Fruit fly (Drosophila melanogaster): ENCODE data around the gene vret.
A peak's percentile ranks its signal among the peaks of the same experiment; 100 is the strongest.

vret gene

DNA sequence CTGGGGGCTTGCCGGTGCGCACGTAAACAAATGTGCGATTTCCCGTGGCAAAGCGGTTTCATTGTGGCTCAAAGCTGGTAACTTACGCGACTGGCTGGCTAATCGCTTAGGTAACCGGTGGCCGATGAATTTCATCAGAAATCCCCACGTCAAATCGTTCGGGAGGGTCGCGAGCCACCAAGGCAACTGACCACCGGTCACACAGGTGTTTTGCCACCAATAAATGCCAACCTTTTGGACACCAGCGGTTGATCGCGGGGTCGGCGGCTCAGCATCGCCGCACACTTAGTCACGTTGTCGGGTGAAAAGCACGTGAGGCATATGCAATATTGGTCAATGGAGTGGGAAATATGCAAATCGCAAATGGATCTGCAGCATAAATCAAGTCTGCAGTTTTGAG, 31.1 kb upstream of the vret start (continued):
- TF ChIP-seq chn (GFP tag; optimal IDR thresholded peaks at IDR 0.05): no peak
- no peak for TF ChIP-seq hth (optimal IDR thresholded peaks at IDR 0.05)
- no peak for TF ChIP-seq CG6791 (GFP tag; IDR thresholded peaks at IDR 0.05; ENCODE audit: partially characterized antibody)
- TF ChIP-seq Sry-β (GFP tag; optimal IDR thresholded peaks at IDR 0.05): no peak
- TF ChIP-seq lbe (GFP tag; optimal IDR thresholded peaks at IDR 0.05): no peak
- TF ChIP-seq CG3163 (GFP tag; optimal IDR thresholded peaks at IDR 0.05): no peak
- peak; percentile 63; the same call in 1 of the 2 replicates for TF ChIP-seq vvl (GFP tag; IDR thresholded peaks at IDR 0.05)
- TF ChIP-seq CG30020 (tag; optimal IDR thresholded peaks at IDR 0.05): no peak
- no peak for TF ChIP-seq h (optimal IDR thresholded peaks at IDR 0.05)
- TF ChIP-seq wek (GFP tag; optimal IDR thresholded peaks at IDR 0.05): no peak
- no peak for TF ChIP-seq ham (GFP tag; IDR thresholded peaks at IDR 0.05)
- no peak for TF ChIP-seq CG9215 (GFP tag; IDR thresholded peaks at IDR 0.05)
- TF ChIP-seq HHEX (GFP tag; optimal IDR thresholded peaks at IDR 0.05): no peak
- no peak for TF ChIP-seq Side (GFP tag; optimal IDR thresholded peaks at IDR 0.05)
- 0 out of 3 replicates have a peak, but pooled peaks have one; percentile 25 for TF ChIP-seq mld (GFP tag; IDR thresholded peaks at IDR 0.05; ENCODE audit: partially characterized antibody)
- TF ChIP-seq fd102C (GFP tag; optimal IDR thresholded peaks at IDR 0.05): no peak
- no peak for TF ChIP-seq Oaz (GFP tag; IDR thresholded peaks at IDR 0.05)
- no peak for TF ChIP-seq Hmr (GFP tag; optimal IDR thresholded peaks at IDR 0.05)
- TF ChIP-seq CG12155 (GFP tag; optimal IDR thresholded peaks at IDR 0.05): no peak
- no peak for TF ChIP-seq stc (GFP tag; IDR thresholded peaks at IDR 0.05)
- TF ChIP-seq Blimp-1 (GFP tag; optimal IDR thresholded peaks at IDR 0.05): no peak
- TF ChIP-seq crol (GFP tag; IDR thresholded peaks at IDR 0.05): no peak
- no peak for TF ChIP-seq CG15479 (GFP tag; optimal IDR thresholded peaks at IDR 0.05)
- no peak for TF ChIP-seq ssp (GFP tag; IDR thresholded peaks at IDR 0.05)
- TF ChIP-seq maf-S (GFP tag; optimal IDR thresholded peaks at IDR 0.05): no peak
- no peak for TF ChIP-seq org-1 (GFP tag; optimal IDR thresholded peaks at IDR 0.05)
- TF ChIP-seq CG7928 (GFP tag; optimal IDR thresholded peaks at IDR 0.05): no peak
- no peak for TF ChIP-seq CG8290 (GFP tag; optimal IDR thresholded peaks at IDR 0.05)
- TF ChIP-seq CG8290 (tag; optimal IDR thresholded peaks at IDR 0.05): no peak
- TF ChIP-seq gro (GFP tag; optimal IDR thresholded peaks at IDR 0.05): no peak
- peak; percentile 72 for TF ChIP-seq sd (tag; optimal IDR thresholded peaks at IDR 0.05)
- no peak for TF ChIP-seq Doc2 (GFP tag; IDR thresholded peaks at IDR 0.05)

DNA sequence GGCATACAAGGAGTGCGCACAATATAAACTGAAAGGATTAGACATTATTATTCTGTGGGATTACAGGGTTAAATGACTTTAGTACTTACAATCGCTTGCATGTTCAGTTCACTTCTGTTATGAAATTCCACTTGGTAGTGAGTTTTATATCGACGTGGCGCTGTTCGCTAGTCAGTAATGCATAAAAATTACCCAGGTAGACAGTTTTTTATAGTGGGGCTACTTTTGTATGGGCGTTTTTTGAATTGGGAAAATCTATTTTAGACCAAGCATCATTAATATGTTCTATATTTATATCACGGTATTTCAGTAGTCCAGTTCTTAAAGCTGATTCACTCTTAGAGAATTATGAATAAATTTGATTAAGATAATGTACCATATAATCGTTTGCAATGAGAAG, 26.3 kb upstream of the vret start, which contains the start of gene CG43095:
TSS of gene CG43095 (minus strand) at position 101 of the 400 bp plus-strand sequence.
- TF ChIP-seq C15 (GFP tag; IDR thresholded peaks at IDR 0.05) (no peak), CG10543 (GFP tag; optimal IDR thresholded peaks at IDR 0.05) (no peak), Hr78 (GFP tag; optimal IDR thresholded peaks at IDR 0.05) (no peak), corto (GFP tag; optimal IDR thresholded peaks at IDR 0.05) (no peak), Elba2 (GFP tag; optimal IDR thresholded peaks at IDR 0.05) (no peak), pum (GFP tag; optimal IDR thresholded peaks at IDR 0.05) (no peak), Deaf1 (tag; optimal IDR thresholded peaks at IDR 0.05) (no peak), CG13287 (GFP tag; IDR thresholded peaks at IDR 0.05; ENCODE audit: partially characterized antibody) (no peak), NFAT (GFP tag; IDR thresholded peaks at IDR 0.05) (no peak), chm (GFP tag; IDR thresholded peaks at IDR 0.05) (no peak), CG17802 (tag; optimal IDR thresholded peaks at IDR 0.05) (no peak)

Data from whole organism, embryonic.